Fruit fly (Drosophila melanogaster) whole organism, embryonic: ENCODE results near the gene dsf.

Experiments
- Ets65A ChIP-seq: fragments of 200-800 bp; sonication (Bioruptor generic); peaks from one replicate; lab custom pipeline; 2016; ENCODE audit warnings: missing biosample characterization, missing genetic modification characterization

Gene dsf

DNA sequence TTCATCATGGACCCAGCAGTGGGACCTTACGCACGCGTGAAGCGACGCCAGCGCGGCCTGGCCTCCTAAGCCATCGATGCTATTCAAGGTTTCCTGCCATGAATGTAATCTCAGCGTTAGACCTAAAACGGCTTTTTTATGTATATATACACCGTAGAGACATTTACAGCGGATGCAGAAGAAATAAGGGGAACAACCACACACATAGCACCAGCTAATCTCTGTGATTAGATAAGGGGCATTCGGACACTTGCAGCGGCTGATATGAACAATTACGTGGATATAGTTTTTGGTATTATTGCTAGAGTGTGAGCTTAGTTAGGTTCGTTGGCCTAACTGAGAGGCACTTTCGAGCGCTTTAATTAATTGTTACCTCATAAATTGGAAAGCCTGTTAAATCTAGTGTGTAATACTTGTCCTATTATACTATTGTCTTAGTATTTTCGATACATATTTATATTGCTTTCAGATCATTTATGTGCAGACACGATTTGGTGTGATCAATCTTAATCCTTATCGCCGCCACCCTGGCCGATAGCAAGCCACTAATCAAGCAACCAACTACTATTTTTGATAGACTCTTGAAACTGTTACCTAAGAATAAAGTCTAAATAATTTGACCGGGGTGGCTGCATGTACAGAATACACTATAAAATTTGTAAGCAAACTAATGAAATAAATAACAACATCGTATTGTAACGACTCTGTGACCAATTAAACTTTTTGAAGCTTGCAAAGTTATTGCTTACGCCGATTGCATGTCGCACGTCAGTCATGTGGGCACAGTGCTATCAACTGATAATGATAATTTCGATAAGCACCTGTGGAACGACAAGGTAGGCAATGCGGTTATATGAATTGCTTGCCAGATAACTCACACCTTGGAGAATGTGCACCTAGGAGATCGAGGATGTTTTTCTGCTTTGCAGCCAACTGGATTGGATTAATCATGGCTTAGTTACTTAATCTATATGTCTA, 62.7 kb downstream of the dsf start (continued):
- peak; percentile 61 for TF ChIP-seq Ets65A (GFP tag; lab: Kevin White, UChicago)
